Worm (Caenorhabditis elegans): Measurements from ENCODE around the gene srw-139.

Gene srw-139

DNA sequence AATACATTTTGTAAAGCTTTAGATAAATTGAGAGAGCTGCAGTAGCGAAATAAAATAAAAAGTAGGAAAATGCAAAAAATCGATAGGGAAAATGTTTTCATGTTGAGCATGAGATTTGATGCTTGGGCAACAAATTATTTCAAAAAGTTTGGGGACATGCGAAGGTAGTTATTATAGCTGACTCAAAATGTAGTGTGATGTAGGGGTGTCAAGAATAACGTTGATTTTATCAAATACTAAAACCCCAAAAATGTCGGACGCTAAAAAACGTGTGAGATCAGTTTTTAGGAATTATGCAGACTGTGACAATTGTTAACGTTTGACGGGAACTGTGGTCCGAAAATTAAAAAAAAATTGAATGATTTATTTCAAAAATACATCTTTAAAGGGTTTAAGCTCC lies 36.1 kb upstream of the srw-139 start, which contains the start of gene irld-12:
TSS of gene irld-12 (minus strand) at position 101 of the 400 bp plus-strand sequence.
- TF ChIP-seq ceh-48 (tag; optimal IDR thresholded peaks at IDR 0.05) (no peak), hlh-13 (GFP tag; optimal IDR thresholded peaks at IDR 0.05) (no peak), hlh-15 (tag; optimal IDR thresholded peaks at IDR 0.05) (no peak), nfya-1 (tag; optimal IDR thresholded peaks at IDR 0.05) (no peak), pat-9 (tag; optimal IDR thresholded peaks at IDR 0.05) (no peak), ama-1 (optimal IDR thresholded peaks at IDR 0.05) (no peak), ztf-16 (tag; optimal IDR thresholded peaks at IDR 0.05) (no peak), pag-3 (tag; optimal IDR thresholded peaks at IDR 0.05; ENCODE audit: borderline replicate concordance) (no peak), lim-6 (tag; optimal IDR thresholded peaks at IDR 0.05) (no peak), ahr-1 (tag; optimal IDR thresholded peaks at IDR 0.05) (no peak), K09A11.1 (tag; optimal IDR thresholded peaks at IDR 0.05; ENCODE audit: insufficient read depth) (no peak), pros-1 (tag; optimal IDR thresholded peaks at IDR 0.05) (no peak), fax-1 (tag; optimal IDR thresholded peaks at IDR 0.05) (no peak), elt-4 (tag; optimal IDR thresholded peaks at IDR 0.05) (no peak), unc-86 (tag; optimal IDR thresholded peaks at IDR 0.05) (no peak)

DNA sequence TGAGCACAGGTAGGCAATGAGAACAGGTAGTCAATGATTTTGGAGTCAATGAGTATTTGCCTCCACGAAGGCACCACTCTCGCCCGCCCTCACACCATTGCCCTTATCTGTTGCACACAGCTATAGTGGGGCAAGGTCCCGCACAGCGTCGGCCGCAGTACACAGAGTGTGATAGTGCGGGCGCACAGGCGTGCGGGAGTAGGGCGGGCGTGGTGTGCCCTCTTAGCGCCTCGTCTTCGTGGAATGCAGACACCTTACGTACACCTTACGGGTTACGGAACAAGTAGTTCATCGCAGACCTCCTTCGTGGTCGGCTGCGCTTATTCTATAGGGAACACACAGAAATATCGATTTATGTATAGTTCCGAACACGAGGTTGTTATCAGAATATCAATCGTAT lies 32.7 kb upstream of the srw-139 start:
- TF ChIP-seq ceh-9 (tag; optimal IDR thresholded peaks at IDR 0.05): no peak
- no peak for TF ChIP-seq ref-2 (tag; optimal IDR thresholded peaks at IDR 0.05)
- no peak for TF ChIP-seq pat-9 (tag; optimal IDR thresholded peaks at IDR 0.05)
- no peak for TF ChIP-seq hlh-13 (GFP tag; optimal IDR thresholded peaks at IDR 0.05)
- TF ChIP-seq C08G9.2 (tag; optimal IDR thresholded peaks at IDR 0.05): no peak
- TF ChIP-seq dve-1 (tag; optimal IDR thresholded peaks at IDR 0.05): no peak
- TF ChIP-seq tbx-2 (tag; optimal IDR thresholded peaks at IDR 0.05): no peak
- TF ChIP-seq unc-86 (tag; optimal IDR thresholded peaks at IDR 0.05): no peak
- no peak for TF ChIP-seq C38D4.7 (GFP tag; optimal IDR thresholded peaks at IDR 0.05)
- TF ChIP-seq npax-4 (tag; optimal IDR thresholded peaks at IDR 0.05): no peak
- TF ChIP-seq pax-1 (tag; optimal IDR thresholded peaks at IDR 0.05): no peak
- no peak for TF ChIP-seq pros-1 (tag; optimal IDR thresholded peaks at IDR 0.05)
- TF ChIP-seq ceh-19 (GFP tag; optimal IDR thresholded peaks at IDR 0.05): no peak
- no peak for TF ChIP-seq hlh-15 (tag; optimal IDR thresholded peaks at IDR 0.05)
- TF ChIP-seq hlh-8 (tag; optimal IDR thresholded peaks at IDR 0.05): no peak
- no peak for TF ChIP-seq nfya-1 (tag; optimal IDR thresholded peaks at IDR 0.05)
- TF ChIP-seq hlh-30 (tag; optimal IDR thresholded peaks at IDR 0.05; ENCODE audit: insufficient read depth): no peak
- no peak for TF ChIP-seq K09A11.1 (tag; optimal IDR thresholded peaks at IDR 0.05; ENCODE audit: insufficient read depth)
- TF ChIP-seq che-1 (tag; optimal IDR thresholded peaks at IDR 0.05): no peak

DNA sequence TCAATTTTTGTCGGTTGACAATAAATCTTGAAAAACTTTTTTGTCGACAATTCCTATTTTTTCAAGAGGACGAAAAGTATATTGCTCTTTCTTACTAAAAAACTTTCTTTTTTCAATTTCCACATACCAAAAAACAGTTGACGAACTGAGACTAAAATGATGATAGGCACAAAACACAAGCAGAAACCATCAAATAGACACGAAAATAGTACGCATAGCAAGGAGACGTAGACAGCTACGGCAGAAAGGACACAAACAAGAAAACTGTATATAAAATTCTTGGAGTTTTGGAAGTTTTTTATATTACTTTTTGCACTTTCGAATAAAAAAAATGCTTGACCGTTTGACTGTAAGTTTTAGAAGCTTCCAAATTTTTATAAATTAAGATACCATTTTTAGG lies 29.0 kb upstream of the srw-139 start, which contains the start of gene K12D9.1:
TSS of gene K12D9.1 (plus strand) at position 301 of the 400 bp plus-strand sequence.
- no peak for TF ChIP-seq pat-9 (tag; optimal IDR thresholded peaks at IDR 0.05)
- TF ChIP-seq Y22D7AL.16 (tag; optimal IDR thresholded peaks at IDR 0.05): no peak
- no peak for TF ChIP-seq hlh-6 (tag; optimal IDR thresholded peaks at IDR 0.05)
- no peak for TF ChIP-seq hlh-8 (tag; optimal IDR thresholded peaks at IDR 0.05)
- TF ChIP-seq eyg-1 (tag; optimal IDR thresholded peaks at IDR 0.05): no peak
- TF ChIP-seq tbx-7 (tag; optimal IDR thresholded peaks at IDR 0.05): no peak
- no peak for TF ChIP-seq madf-2 (tag; optimal IDR thresholded peaks at IDR 0.05)
- TF ChIP-seq K02D7.2 (tag; optimal IDR thresholded peaks at IDR 0.05): no peak
- no peak for TF ChIP-seq mec-3 (tag; optimal IDR thresholded peaks at IDR 0.05; ENCODE audit: borderline replicate concordance)
- TF ChIP-seq unc-3 (GFP tag; conservative IDR thresholded peaks at IDR 0.05): no peak
- TF ChIP-seq unc-3 (tag; optimal IDR thresholded peaks at IDR 0.05): no peak
- no peak for TF ChIP-seq fkh-10 (GFP tag; optimal IDR thresholded peaks at IDR 0.05)
- TF ChIP-seq sox-4 (tag; optimal IDR thresholded peaks at IDR 0.05): no peak
- no peak for TF ChIP-seq pha-4 (tag; optimal IDR thresholded peaks at IDR 0.05)
- no peak for TF ChIP-seq hlh-30 (tag; optimal IDR thresholded peaks at IDR 0.05; ENCODE audit: insufficient read depth)
- no peak for TF ChIP-seq F13H6.1 (tag; optimal IDR thresholded peaks at IDR 0.05)
- no peak for TF ChIP-seq ceh-24 (tag; optimal IDR thresholded peaks at IDR 0.05)
- TF ChIP-seq K09A11.1 (tag; optimal IDR thresholded peaks at IDR 0.05; ENCODE audit: insufficient read depth): no peak
- no peak for TF ChIP-seq zip-5 (tag; optimal IDR thresholded peaks at IDR 0.05)
- TF ChIP-seq nhr-11 (tag; optimal IDR thresholded peaks at IDR 0.05): no peak

Data from whole organism, late embryonic.